Fruit fly (Drosophila melanogaster) whole organism, embryonic: ENCODE data around the gene CG10725.

ENCODE experiments used
- B-H2 ChIP-seq: fragments of 200-800 bp; sonication (Bioruptor generic); optimal IDR thresholded peaks from 2 replicates; lab custom pipeline; 2018; ENCODE audit warnings: missing biosample characterization, mild to moderate bottlenecking, missing genetic modification characterization
- CG11247 ChIP-seq: fragments of 200-800 bp; sonication (Bioruptor generic); IDR thresholded peaks from 2 replicates; pipeline ENCODE4 v1.3.6; 2022; ENCODE audit warnings: missing biosample characterization, missing genetic modification characterization
- CG11398 ChIP-seq: fragments of 200-800 bp; sonication (Bioruptor generic); optimal IDR thresholded peaks from 2 replicates; lab custom pipeline; 2016; ENCODE audit warnings: missing biosample characterization, missing genetic modification characterization
- CG13424 ChIP-seq: fragments of 200-800 bp; sonication (Bioruptor generic); optimal IDR thresholded peaks from 2 replicates; lab custom pipeline; 2019; ENCODE audit warnings: missing biosample characterization, mild to moderate bottlenecking, missing genetic modification characterization, moderate library complexity
- CG13624 ChIP-seq: fragments of 200-800 bp; sonication (Bioruptor generic); optimal IDR thresholded peaks from 2 replicates; lab custom pipeline; 2016; ENCODE audit warnings: missing biosample characterization, missing genetic modification characterization
- CG14050 ChIP-seq: fragments of 200-800 bp; sonication (Bioruptor generic); IDR thresholded peaks from 3 replicates; pipeline ENCODE4 v1.3.6; 2022; ENCODE audit warnings: missing biosample characterization, missing genetic modification characterization
- CG1529 ChIP-seq: fragments of 200-800 bp; sonication (Bioruptor generic); optimal IDR thresholded peaks from 3 replicates; lab custom pipeline; 2018; ENCODE audit warnings: missing biosample characterization, missing genetic modification characterization
- CG15601 ChIP-seq: fragments of 200-800 bp; sonication (Bioruptor generic); optimal IDR thresholded peaks from 3 replicates; lab custom pipeline; 2019; ENCODE audit warnings: missing biosample characterization, mild to moderate bottlenecking, missing genetic modification characterization, moderate library complexity
- CG16813 ChIP-seq: fragments of 200-800 bp; sonication (Bioruptor generic); IDR thresholded peaks from 3 replicates; pipeline ENCODE4 v1.3.6; 2022; ENCODE audit warnings: missing biosample characterization, missing genetic modification characterization; ENCODE audit not compliant: partially characterized antibody
- CG17612 ChIP-seq: fragments of 200-800 bp; sonication (Bioruptor generic); IDR thresholded peaks from 2 replicates; pipeline ENCODE4 v1.3.6; 2022; ENCODE audit warnings: missing biosample characterization, missing genetic modification characterization
- CG1832 ChIP-seq: fragments of 200-800 bp; sonication (Bioruptor generic); optimal IDR thresholded peaks from 2 replicates; lab custom pipeline; 2017; ENCODE audit warnings: missing biosample characterization, mild to moderate bottlenecking, missing genetic modification characterization, inconsistent platforms
- CG18476 ChIP-seq: fragments of 200-800 bp; sonication (Bioruptor generic); optimal IDR thresholded peaks from 2 replicates; lab custom pipeline; 2016; ENCODE audit warnings: missing biosample characterization, mild to moderate bottlenecking, missing genetic modification characterization
- CG2129 ChIP-seq: fragments of 200-800 bp; sonication (Bioruptor generic); IDR thresholded peaks from 2 replicates; pipeline ENCODE4 v1.3.6; 2022; ENCODE audit warnings: missing biosample characterization, missing genetic modification characterization; ENCODE audit not compliant: partially characterized antibody
- CG30020 ChIP-seq: fragments of 200-800 bp; optimal IDR thresholded peaks from 2 replicates; lab custom pipeline; 2019; ENCODE audit warnings: missing biosample characterization, mild to moderate bottlenecking, missing genetic modification characterization, moderate library complexity
- CG3838 ChIP-seq: fragments of 200-800 bp; sonication (Bioruptor generic); optimal IDR thresholded peaks from 3 replicates; lab custom pipeline; 2016; ENCODE audit warnings: missing biosample characterization, missing genetic modification characterization
- CG3847 ChIP-seq: fragments of 200-800 bp; sonication (Bioruptor generic); IDR thresholded peaks from 2 replicates; pipeline ENCODE4 v1.3.6; 2022; ENCODE audit warnings: missing biosample characterization, missing genetic modification characterization
- CG7987 ChIP-seq: fragments of 200-800 bp; sonication (Bioruptor generic); optimal IDR thresholded peaks from 2 replicates; lab custom pipeline; 2018; ENCODE audit warnings: missing biosample characterization, mild to moderate bottlenecking, missing genetic modification characterization, moderate library complexity
- CG8478 ChIP-seq: fragments of >200 bp; optimal IDR thresholded peaks from 2 replicates; lab custom pipeline; 2018
- CG8924 ChIP-seq: fragments of 200-800 bp; optimal IDR thresholded peaks from 3 replicates; lab custom pipeline; 2019; ENCODE audit warnings: missing biosample characterization, mild to moderate bottlenecking, missing genetic modification characterization, moderate library complexity
- CG9437 ChIP-seq: fragments of 200-800 bp; sonication (Bioruptor generic); optimal IDR thresholded peaks from 2 replicates; lab custom pipeline; 2018; ENCODE audit warnings: missing biosample characterization, mild to moderate bottlenecking, missing genetic modification characterization
- CG9876 ChIP-seq: fragments of 200-800 bp; sonication (Bioruptor generic); optimal IDR thresholded peaks from 2 replicates; lab custom pipeline; 2016; ENCODE audit warnings: missing biosample characterization, missing genetic modification characterization
- CTCF ChIP-seq: fragments of 200-800 bp; sonication (Bioruptor generic); optimal IDR thresholded peaks from 2 replicates; lab custom pipeline; 2017; ENCODE audit warnings: missing biosample characterization, mild to moderate bottlenecking, missing genetic modification characterization, moderate library complexity
- D19B ChIP-seq: fragments of 200-800 bp; sonication (Bioruptor generic); optimal IDR thresholded peaks from 2 replicates; lab custom pipeline; 2017; ENCODE audit warnings: missing biosample characterization, mild to moderate bottlenecking, missing genetic modification characterization
- Deaf1 ChIP-seq: fragments of 200-800 bp; optimal IDR thresholded peaks from 3 replicates; lab custom pipeline; 2019; ENCODE audit warnings: missing biosample characterization, mild to moderate bottlenecking, missing genetic modification characterization, moderate library complexity
- Doc2 ChIP-seq: fragments of 200-800 bp; sonication (Bioruptor generic); IDR thresholded peaks from 2 replicates; pipeline ENCODE4 v1.3.6; 2022; ENCODE audit warnings: missing biosample characterization, missing genetic modification characterization
- Fer2 ChIP-seq: fragments of 200-800 bp; sonication (Bioruptor generic); optimal IDR thresholded peaks from 2 replicates; lab custom pipeline; 2018; ENCODE audit warnings: missing biosample characterization, mild to moderate bottlenecking, missing genetic modification characterization, moderate library complexity
- Gsc ChIP-seq: fragments of 200-800 bp; sonication (Bioruptor generic); IDR thresholded peaks from 2 replicates; pipeline ENCODE4 v1.3.6; 2022; ENCODE audit warnings: missing biosample characterization, missing genetic modification characterization
- H2.0 ChIP-seq: fragments of 200-800 bp; sonication (Bioruptor generic); IDR thresholded peaks from 2 replicates; pipeline ENCODE4 v1.3.6; 2022; ENCODE audit warnings: missing biosample characterization, missing genetic modification characterization
- HLH4C ChIP-seq: fragments of 200-800 bp; sonication (Bioruptor generic); IDR thresholded peaks from 3 replicates; pipeline ENCODE4 v1.3.6; 2022; ENCODE audit warnings: missing biosample characterization, missing genetic modification characterization; ENCODE audit not compliant: partially characterized antibody
- PHDP ChIP-seq: fragments of 200-800 bp; sonication (Bioruptor generic); optimal IDR thresholded peaks from 3 replicates; lab custom pipeline; 2018; ENCODE audit warnings: missing biosample characterization, mild to moderate bottlenecking, missing genetic modification characterization, moderate library complexity
- Sry-β ChIP-seq: fragments of 200-800 bp; sonication (Bioruptor generic); optimal IDR thresholded peaks from 2 replicates; lab custom pipeline; 2018; ENCODE audit warnings: missing biosample characterization, mild to moderate bottlenecking, missing genetic modification characterization, moderate library complexity
- Xbp1 ChIP-seq: fragments of 200-800 bp; sonication (Bioruptor generic); optimal IDR thresholded peaks from 3 replicates; lab custom pipeline; 2016; ENCODE audit warnings: missing biosample characterization, mild to moderate bottlenecking, missing genetic modification characterization
- Xrp1 ChIP-seq: fragments of 200-800 bp; sonication (Bioruptor generic); IDR thresholded peaks from 2 replicates; pipeline ENCODE4 v1.3.6; 2022; ENCODE audit warnings: missing biosample characterization, missing genetic modification characterization
- bowl ChIP-seq: fragments of 200-800 bp; sonication (Bioruptor generic); IDR thresholded peaks from 2 replicates; pipeline ENCODE4 v1.3.6; 2022; ENCODE audit warnings: missing biosample characterization, missing genetic modification characterization
- chm ChIP-seq: fragments of 200-800 bp; sonication (Bioruptor generic); IDR thresholded peaks from 2 replicates; pipeline ENCODE4 v1.3.6; 2022; ENCODE audit warnings: missing biosample characterization, missing genetic modification characterization
- disco-r ChIP-seq: fragments of 200-800 bp; sonication (Bioruptor generic); optimal IDR thresholded peaks from 2 replicates; lab custom pipeline; 2016; ENCODE audit warnings: missing biosample characterization, missing genetic modification characterization
- en ChIP-seq: fragments of 200-800 bp; sonication (Bioruptor generic); optimal IDR thresholded peaks from 2 replicates; lab custom pipeline; 2016; ENCODE audit warnings: missing biosample characterization, missing genetic modification characterization
- eve ChIP-seq, 2 experiments: fragments of >200 bp; optimal IDR thresholded peaks; 2 replicates each; lab custom pipeline; 2017; ENCODE audit warnings: missing biosample characterization in 2 of 2, missing genetic modification characterization in 2 of 2
- fd3F ChIP-seq: fragments of 200-800 bp; sonication (Bioruptor generic); optimal IDR thresholded peaks from 2 replicates; lab custom pipeline; 2018; ENCODE audit warnings: missing biosample characterization, mild to moderate bottlenecking, missing genetic modification characterization, moderate library complexity
- fru ChIP-seq: fragments of >200 bp; optimal IDR thresholded peaks from 2 replicates; lab custom pipeline; 2017
- gfzf ChIP-seq: fragments of 200-800 bp; sonication (Bioruptor generic); optimal IDR thresholded peaks from 2 replicates; lab custom pipeline; 2016; ENCODE audit warnings: missing biosample characterization, mild to moderate bottlenecking, missing genetic modification characterization, moderate library complexity
- pho ChIP-seq: fragments of 200-800 bp; sonication (Bioruptor generic); optimal IDR thresholded peaks from 2 replicates; lab custom pipeline; 2016; ENCODE audit warnings: missing biosample characterization, missing genetic modification characterization
- psq ChIP-seq: fragments of 200-800 bp; sonication (Bioruptor generic); optimal IDR thresholded peaks from 2 replicates; lab custom pipeline; 2017; ENCODE audit warnings: missing biosample characterization, missing genetic modification characterization
- row ChIP-seq: fragments of 200-800 bp; sonication (Bioruptor generic); IDR thresholded peaks from 3 replicates; pipeline ENCODE4 v1.3.6; 2022; ENCODE audit warnings: missing biosample characterization, missing genetic modification characterization
- sima ChIP-seq: fragments of 200-800 bp; sonication (Bioruptor generic); optimal IDR thresholded peaks from 2 replicates; lab custom pipeline; 2016; ENCODE audit warnings: missing biosample characterization, missing genetic modification characterization
- slou ChIP-seq: fragments of 200-800 bp; sonication (Bioruptor generic); optimal IDR thresholded peaks from 3 replicates; lab custom pipeline; 2016; ENCODE audit warnings: missing biosample characterization, missing genetic modification characterization
- sug ChIP-seq: fragments of 200-800 bp; optimal IDR thresholded peaks from 2 replicates; lab custom pipeline; 2019; ENCODE audit warnings: missing biosample characterization, mild to moderate bottlenecking, missing genetic modification characterization, moderate library complexity
- tll ChIP-seq, 2 experiments: fragments of 200-800 bp in 1 of 2; fragments of >200 bp in 1 of 2; sonication (Bioruptor generic) in 1 of 2; optimal IDR thresholded peaks; 2 replicates each; lab custom pipeline; 2017 to 2019; ENCODE audit warnings: missing biosample characterization in 2 of 2, missing genetic modification characterization in 2 of 2, mild to moderate bottlenecking in 1 of 2, moderate library complexity in 1 of 2
- tna ChIP-seq: fragments of 200-800 bp; sonication (Bioruptor generic); IDR thresholded peaks from 2 replicates; pipeline ENCODE4 v1.3.6; 2022; ENCODE audit warnings: missing biosample characterization, missing genetic modification characterization; ENCODE audit not compliant: partially characterized antibody
- ttk ChIP-seq: fragments of 200-800 bp; sonication (Bioruptor generic); IDR thresholded peaks from 2 replicates; pipeline ENCODE4 v2.1.2; 2022; ENCODE audit warnings: missing biosample characterization, missing genetic modification characterization

CG10725 gene

DNA sequence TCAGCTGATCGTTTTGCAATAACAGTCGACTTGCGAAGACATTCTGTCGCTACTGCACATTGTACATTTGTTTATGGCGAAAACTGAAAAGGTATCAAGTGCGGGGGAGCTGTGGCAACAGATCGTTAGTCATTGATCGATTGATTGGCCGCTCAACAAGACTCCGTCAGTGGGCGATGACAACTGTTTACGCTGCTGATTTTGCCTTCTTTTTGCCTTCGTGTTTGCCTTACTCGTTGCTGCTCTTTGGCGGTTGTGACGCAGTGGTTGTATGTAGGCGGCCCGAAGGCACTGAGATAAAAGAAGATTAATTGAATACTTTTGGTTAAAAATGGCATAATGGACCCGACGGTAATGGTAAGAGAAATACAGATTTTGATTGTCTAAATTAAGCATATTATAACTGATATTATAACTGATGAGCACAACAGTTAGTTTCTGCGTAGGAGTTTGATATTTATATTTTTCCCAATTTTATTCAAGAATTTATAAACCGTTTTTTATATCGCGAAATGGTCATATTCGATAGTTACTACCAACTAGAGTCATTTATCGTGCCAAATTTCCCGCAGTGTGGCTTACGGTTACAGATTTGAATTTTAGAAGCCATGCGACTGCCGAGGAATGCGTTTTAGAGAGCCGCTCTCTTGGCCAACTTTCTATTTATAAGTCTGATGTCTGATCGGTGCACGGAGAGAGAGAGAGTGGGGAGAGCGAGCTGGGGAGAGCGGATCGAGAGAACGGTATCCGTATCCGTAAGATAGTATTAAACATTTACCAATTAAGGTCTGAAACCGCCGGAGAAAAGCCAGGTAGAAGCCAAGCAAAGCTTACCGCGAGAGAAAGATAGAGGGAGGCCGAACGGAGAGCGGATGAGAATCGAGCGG is 39.1 kb downstream of the CG10725 start (continued):
- TF ChIP-seq CG16813 = no peak
- peak; percentile 47 for TF ChIP-seq disco-r
- TF ChIP-seq CG2129 (GFP tag; lab: Robert Waterston, UW) = 0 out of 2 replicates have a peak, but pooled peaks have one; percentile 21
- no peak for TF ChIP-seq en (GFP tag; lab: Kevin White, UChicago)
- TF ChIP-seq Xrp1 (GFP tag; lab: Robert Waterston, UW) = peak; percentile 85
- TF ChIP-seq CG30020 (tag; lab: Kevin White, UChicago) = peak; percentile 50
- no peak for TF ChIP-seq CG9876 (GFP tag; lab: Kevin White, UChicago)
- TF ChIP-seq PHDP (tag; lab: Kevin White, UChicago) = peak; percentile 93
- no peak for TF ChIP-seq eve (GFP tag; optimal IDR thresholded peaks at IDR 0.05; lab: Kevin White, UChicago)
- TF ChIP-seq B-H2 (GFP tag; lab: Kevin White, UChicago) = peak; percentile 65
- TF ChIP-seq CG8478 (lab: Kevin White, UChicago) = no peak
- TF ChIP-seq psq (GFP tag; lab: Kevin White, UChicago) = peak; percentile 62
- TF ChIP-seq CG7987 (GFP tag; lab: Kevin White, UChicago) = peak; percentile 59
- peak; percentile 39; the same call in 1 of the 2 replicates for TF ChIP-seq chm (GFP tag; lab: Robert Waterston, UW)
- TF ChIP-seq CG3838 (GFP tag; lab: Kevin White, UChicago) = peak; percentile 61
- TF ChIP-seq CG18476 = peak; percentile 80
- TF ChIP-seq sima (GFP tag; lab: Kevin White, UChicago) = no peak
- TF ChIP-seq Doc2 = no peak
- TF ChIP-seq CG1529 = peak; percentile 82
- peak; percentile 35 for TF ChIP-seq CG11398 (GFP tag; lab: Kevin White, UChicago)
- TF ChIP-seq sug = peak; percentile 77
- peak; percentile 68 for TF ChIP-seq Fer2
- no peak for TF ChIP-seq HLH4C
- peak; percentile 75 for TF ChIP-seq CG14050 (GFP tag; lab: Robert Waterston, UW)
- peak; percentile 79 for TF ChIP-seq H2.0 (GFP tag; lab: Robert Waterston, UW)
- TF ChIP-seq CG13624 (GFP tag; lab: Kevin White, UChicago) = peak; percentile 59
- peak; percentile 94 for TF ChIP-seq CG8924 (tag; lab: Kevin White, UChicago)
- TF ChIP-seq Sry-β (GFP tag; lab: Kevin White, UChicago) = peak; percentile 30
- no peak for TF ChIP-seq bowl (GFP tag; lab: Robert Waterston, UW)
- peak; percentile 67 for TF ChIP-seq slou (GFP tag; lab: Kevin White, UChicago)
- TF ChIP-seq fru (lab: Kevin White, UChicago) = no peak
- peak; percentile 80 for TF ChIP-seq ttk
- TF ChIP-seq CG15601 (tag; lab: Kevin White, UChicago) = peak; percentile 87
- TF ChIP-seq Xbp1 (GFP tag; lab: Kevin White, UChicago) = peak; percentile 90
- no peak for TF ChIP-seq gfzf
- TF ChIP-seq CG11247 (GFP tag; lab: Robert Waterston, UW) = peak; percentile 67
- peak; percentile 71 for TF ChIP-seq pho (GFP tag; lab: Kevin White, UChicago)
- peak; percentile 79 for TF ChIP-seq D19B (GFP tag; lab: Kevin White, UChicago)
- TF ChIP-seq Gsc (GFP tag; lab: Robert Waterston, UW) = peak; percentile 56; the same call in 1 of the 2 replicates
- TF ChIP-seq CG1832 = no peak
- TF ChIP-seq CG17612 (GFP tag; lab: Robert Waterston, UW) = peak; percentile 55
- peak; percentile 80 for TF ChIP-seq fd3F
- TF ChIP-seq Deaf1 (tag; lab: Kevin White, UChicago) = peak; percentile 74
- no peak for TF ChIP-seq tna (GFP tag; lab: Robert Waterston, UW)
- TF ChIP-seq CG9437 (GFP tag; lab: Kevin White, UChicago) = peak; percentile 89
- TF ChIP-seq tll (GFP tag; optimal IDR thresholded peaks at IDR 0.05; lab: Kevin White, UChicago) = no peak
- TF ChIP-seq CTCF (GFP tag; lab: Kevin White, UChicago) = peak; percentile 64
- TF ChIP-seq row = peak; percentile 86
- peak; percentile 94 for TF ChIP-seq CG13424 (tag; lab: Kevin White, UChicago)
- TF ChIP-seq CG3847 (GFP tag; lab: Robert Waterston, UW) = peak; percentile 87
